Fruit fly (Drosophila melanogaster) Kc167 (cell line): ENCODE data around the gene Msh6.

Source experiments
- Myc ChIP-seq: fragments of >200 bp; optimal IDR thresholded peaks from 2 replicates; lab custom pipeline; 2017; ENCODE audit warnings: missing external identifiers
- Sin3A ChIP-seq: fragments of >200 bp; optimal IDR thresholded peaks from 2 replicates; lab custom pipeline; 2018; ENCODE audit warnings: missing external identifiers
- h ChIP-seq: fragments of >200 bp; optimal IDR thresholded peaks from 3 replicates; lab custom pipeline; 2018; ENCODE audit warnings: missing external identifiers
- insv ChIP-seq: fragments of >200 bp; optimal IDR thresholded peaks from 3 replicates; lab custom pipeline; 2018; ENCODE audit warnings: missing external identifiers
- psq ChIP-seq: fragments of >200 bp; optimal IDR thresholded peaks from 2 replicates; lab custom pipeline; 2017; ENCODE audit warnings: missing external identifiers
- ttk ChIP-seq: sonication (Bioruptor generic); optimal IDR thresholded peaks from 2 replicates; lab custom pipeline; 2017; ENCODE audit warnings: missing external identifiers

The Msh6 gene

dm6 chr3L:15195548-15195947 lies 37.2 kb upstream of the Msh6 start:
- TF ChIP-seq Myc (no peak), ttk (no peak), psq (lab: Kevin White, UChicago) (no peak), h (lab: Kevin White, UChicago) (no peak), Sin3A (lab: Kevin White, UChicago) (no peak), insv (no peak)

dm6 chr3L:15192172-15192571 lies 33.8 kb upstream of the Msh6 start:
- TF ChIP-seq ttk = no peak
- TF ChIP-seq Sin3A (lab: Kevin White, UChicago) = no peak
- no peak for TF ChIP-seq Myc
- no peak for TF ChIP-seq insv
- no peak for TF ChIP-seq h (lab: Kevin White, UChicago)
- TF ChIP-seq psq (lab: Kevin White, UChicago) = no peak

- no peak for TF ChIP-seq Sin3A (lab: Kevin White, UChicago)
- no peak for TF ChIP-seq Myc
- TF ChIP-seq ttk = no peak
- no peak for TF ChIP-seq h (lab: Kevin White, UChicago)
- TF ChIP-seq psq (lab: Kevin White, UChicago) = no peak
- TF ChIP-seq insv = no peak
Observed at dm6 chr3L:15189707-15190106, 31.3 kb upstream of the Msh6 start.

- TF ChIP-seq ttk (no peak), insv (no peak), Myc (no peak), psq (lab: Kevin White, UChicago) (no peak), h (lab: Kevin White, UChicago) (no peak)
Observed at dm6 chr3L:15188735-15189134, 30.4 kb upstream of the Msh6 start.

- TF ChIP-seq Sin3A (lab: Kevin White, UChicago) = no peak
- TF ChIP-seq h (lab: Kevin White, UChicago) = no peak
- no peak for TF ChIP-seq psq (lab: Kevin White, UChicago)
- no peak for TF ChIP-seq Myc
- no peak for TF ChIP-seq ttk
- TF ChIP-seq insv = no peak
Observed at dm6 chr3L:15187782-15188181, 29.4 kb upstream of the Msh6 start.

- no peak for TF ChIP-seq psq (lab: Kevin White, UChicago)
- no peak for TF ChIP-seq h (lab: Kevin White, UChicago)
- no peak for TF ChIP-seq insv
- no peak for TF ChIP-seq ttk
Observed at dm6 chr3L:15180816-15181215, 22.5 kb upstream of the Msh6 start.

- TF ChIP-seq h (lab: Kevin White, UChicago) (no peak), Myc (no peak), insv (no peak), psq (lab: Kevin White, UChicago) (no peak), ttk (no peak), Sin3A (lab: Kevin White, UChicago) (no peak)
Observed at dm6 chr3L:15178618-15179017, 20.3 kb upstream of the Msh6 start.

dm6 chr3L:15176641-15177215 lies 18.4 kb upstream of the Msh6 start:
- TF ChIP-seq Myc (no peak), insv (no peak), Sin3A (lab: Kevin White, UChicago) (no peak), ttk (no peak), psq (lab: Kevin White, UChicago) (no peak), h (lab: Kevin White, UChicago) (no peak)

dm6 chr3L:15174823-15175222 lies 16.5 kb upstream of the Msh6 start:
- TF ChIP-seq Sin3A (lab: Kevin White, UChicago) (no peak), psq (lab: Kevin White, UChicago) (no peak)

dm6 chr3L:15174086-15174485 lies 15.7 kb upstream of the Msh6 start:
- no peak for TF ChIP-seq Sin3A (lab: Kevin White, UChicago)
- TF ChIP-seq psq (lab: Kevin White, UChicago) = no peak
- no peak for TF ChIP-seq insv
- no peak for TF ChIP-seq h (lab: Kevin White, UChicago)
- no peak for TF ChIP-seq ttk
- TF ChIP-seq Myc = no peak

- TF ChIP-seq psq (lab: Kevin White, UChicago) = no peak
- TF ChIP-seq ttk = no peak
- TF ChIP-seq insv = no peak
- no peak for TF ChIP-seq Sin3A (lab: Kevin White, UChicago)
- no peak for TF ChIP-seq Myc
- TF ChIP-seq h (lab: Kevin White, UChicago) = no peak
Observed at dm6 chr3L:15172404-15173055, 14.2 kb upstream of the Msh6 start.

- TF ChIP-seq ttk (no peak), insv (no peak), Sin3A (lab: Kevin White, UChicago) (no peak), Myc (no peak), psq (lab: Kevin White, UChicago) (no peak), h (lab: Kevin White, UChicago) (no peak)
Observed at dm6 chr3L:15171769-15172403, 13.5 kb upstream of the Msh6 start.

- no peak for TF ChIP-seq h (lab: Kevin White, UChicago)
Observed at dm6 chr3L:15169795-15170194, 11.4 kb upstream of the Msh6 start.
